Fruit fly (Drosophila melanogaster) whole organism, pupa: Measurements from ENCODE around the gene Surf6.

ENCODE experiments used
- CG13204 ChIP-seq: fragments of 200-800 bp; sonication (Bioruptor generic); optimal IDR thresholded peaks from 2 replicates; lab custom pipeline; 2018; ENCODE audit warnings: missing biosample characterization, mild to moderate bottlenecking, missing genetic modification characterization, moderate library complexity
- CG17806 ChIP-seq: fragments of 200-800 bp; sonication (Bioruptor generic); optimal IDR thresholded peaks from 2 replicates; lab custom pipeline; 2018; ENCODE audit warnings: missing biosample characterization, mild to moderate bottlenecking, missing genetic modification characterization, moderate library complexity
- CG32121 ChIP-seq: fragments of 200-800 bp; sonication (Bioruptor generic); IDR thresholded peaks from 2 replicates; pipeline ENCODE4 v1.3.6; 2022; ENCODE audit warnings: missing biosample characterization, missing genetic modification characterization
- CG34367 ChIP-seq: fragments of 200-800 bp; sonication (Bioruptor generic); optimal IDR thresholded peaks from 2 replicates; lab custom pipeline; 2018; ENCODE audit warnings: missing biosample characterization, mild to moderate bottlenecking, missing genetic modification characterization
- CG9948 ChIP-seq: fragments of 200-800 bp; sonication (Bioruptor generic); optimal IDR thresholded peaks from 2 replicates; lab custom pipeline; 2018; ENCODE audit warnings: missing biosample characterization, mild to moderate bottlenecking, missing genetic modification characterization, moderate library complexity
- D1 ChIP-seq: fragments of 200-800 bp; sonication (Bioruptor generic); optimal IDR thresholded peaks from 2 replicates; lab custom pipeline; 2018; ENCODE audit warnings: missing biosample characterization, mild to moderate bottlenecking, missing genetic modification characterization, moderate library complexity
- EcR ChIP-seq: fragments of 200-800 bp; sonication (Bioruptor generic); optimal IDR thresholded peaks from 3 replicates; lab custom pipeline; 2019; ENCODE audit warnings: missing biosample characterization, missing genetic modification characterization, mild to moderate bottlenecking, moderate library complexity, missing genetic modification reagents
- Snoo ChIP-seq: fragments of 200-800 bp; sonication (Bioruptor generic); optimal IDR thresholded peaks from 3 replicates; lab custom pipeline; 2017; ENCODE audit warnings: missing biosample characterization, mild to moderate bottlenecking, missing genetic modification characterization, inconsistent platforms
- fd96Ca ChIP-seq: fragments of 200-800 bp; sonication (Bioruptor generic); IDR thresholded peaks from 3 replicates; pipeline ENCODE4 v1.3.6; 2022; ENCODE audit warnings: missing biosample characterization, missing genetic modification characterization
- rn ChIP-seq: fragments of 200-800 bp; sonication (Bioruptor generic); IDR thresholded peaks from 2 replicates; pipeline ENCODE4 v1.3.6; 2022; ENCODE audit warnings: missing biosample characterization, missing genetic modification characterization

dm6 chr3R:19858017-19858659, 46.5 kb downstream of the Surf6 start:
- TF ChIP-seq CG9948 (tag; lab: Kevin White, UChicago) = no peak
- TF ChIP-seq Snoo (tag; lab: Kevin White, UChicago) = no peak
- no peak for TF ChIP-seq rn (GFP tag; lab: Robert Waterston, UW)
- TF ChIP-seq CG32121 (GFP tag; lab: Robert Waterston, UW) = no peak
- no peak for TF ChIP-seq CG34367 (tag; lab: Kevin White, UChicago)
- TF ChIP-seq D1 = no peak
- TF ChIP-seq CG17806 (tag; lab: Kevin White, UChicago) = no peak
- no peak for TF ChIP-seq EcR (GFP tag; lab: Kevin White, UChicago)
- no peak for TF ChIP-seq CG13204 (GFP tag; lab: Kevin White, UChicago)
- no peak for TF ChIP-seq fd96Ca (GFP tag; lab: Robert Waterston, UW)
